Fruit fly (Drosophila melanogaster) whole organism, embryonic: ENCODE measurements around the gene CG11454.
A peak's percentile ranks its signal among the peaks of the same experiment; 100 is the strongest.

Experiments used
- ATbp ChIP-seq: fragments of 200-800 bp; sonication (Bioruptor generic); optimal IDR thresholded peaks from 2 replicates; lab custom pipeline; 2017; ENCODE audit warnings: missing biosample characterization, mild to moderate bottlenecking, missing genetic modification characterization, missing genetic modification reagents
- CG10209 ChIP-seq: fragments of 200-800 bp; sonication (Bioruptor generic); optimal IDR thresholded peaks from 3 replicates; lab custom pipeline; 2017; ENCODE audit warnings: missing biosample characterization, mild to moderate bottlenecking, missing genetic modification characterization, missing genetic modification reagents
- CG10366 ChIP-seq: fragments of 200-800 bp; sonication (Bioruptor generic); IDR thresholded peaks from 2 replicates; pipeline ENCODE4 v1.3.6; 2022; ENCODE audit warnings: missing biosample characterization, missing genetic modification characterization
- CG10959 ChIP-seq: fragments of 200-800 bp; sonication (Bioruptor generic); IDR thresholded peaks from 2 replicates; pipeline ENCODE4 v1.3.6; 2022; ENCODE audit warnings: missing biosample characterization, missing genetic modification characterization
- CG11456 ChIP-seq: fragments of 200-800 bp; sonication (Bioruptor generic); IDR thresholded peaks from 3 replicates; pipeline ENCODE4 v1.3.6; 2022; ENCODE audit warnings: missing biosample characterization, missing genetic modification characterization
- CG12744 ChIP-seq: fragments of 200-800 bp; sonication (Bioruptor generic); optimal IDR thresholded peaks from 2 replicates; lab custom pipeline; 2016; ENCODE audit warnings: missing biosample characterization, missing genetic modification characterization
- CG12769 ChIP-seq: fragments of 200-800 bp; sonication (Bioruptor generic); optimal IDR thresholded peaks from 2 replicates; lab custom pipeline; 2019; ENCODE audit warnings: missing biosample characterization, mild to moderate bottlenecking, missing genetic modification characterization, moderate library complexity
- CG14441 ChIP-seq: fragments of 200-800 bp; sonication (Bioruptor generic); IDR thresholded peaks from 2 replicates; pipeline ENCODE4 v1.3.6; 2022; ENCODE audit warnings: missing biosample characterization, missing genetic modification characterization
- CG16779 ChIP-seq: fragments of 200-800 bp; sonication (Bioruptor generic); IDR thresholded peaks from 2 replicates; pipeline ENCODE4 v1.3.6; 2022; ENCODE audit warnings: missing biosample characterization, missing genetic modification characterization
- CG31441 ChIP-seq: fragments of 200-800 bp; sonication (Bioruptor generic); IDR thresholded peaks from 2 replicates; pipeline ENCODE4 v1.3.6; 2022; ENCODE audit warnings: missing biosample characterization, missing genetic modification characterization
- CG3163 ChIP-seq: fragments of 200-800 bp; sonication (Bioruptor generic); optimal IDR thresholded peaks from 3 replicates; lab custom pipeline; 2016; ENCODE audit warnings: missing biosample characterization, missing genetic modification characterization
- CG33213 ChIP-seq: fragments of 200-800 bp; sonication (Bioruptor generic); optimal IDR thresholded peaks from 3 replicates; lab custom pipeline; 2016; ENCODE audit warnings: missing biosample characterization, missing genetic modification characterization
- CG3407 ChIP-seq: fragments of 200-800 bp; sonication (Bioruptor generic); optimal IDR thresholded peaks from 2 replicates; lab custom pipeline; 2018; ENCODE audit warnings: missing biosample characterization, mild to moderate bottlenecking, missing genetic modification characterization
- CG3838 ChIP-seq: fragments of 200-800 bp; sonication (Bioruptor generic); optimal IDR thresholded peaks from 3 replicates; lab custom pipeline; 2016; ENCODE audit warnings: missing biosample characterization, missing genetic modification characterization
- CG6175 ChIP-seq: fragments of 200-800 bp; sonication (Bioruptor generic); IDR thresholded peaks from 3 replicates; pipeline ENCODE4 v1.3.6; 2022; ENCODE audit warnings: missing biosample characterization, missing genetic modification characterization
- CG6654 ChIP-seq: fragments of 200-800 bp; sonication (Bioruptor generic); optimal IDR thresholded peaks from 2 replicates; lab custom pipeline; 2017; ENCODE audit warnings: missing biosample characterization, mild to moderate bottlenecking, missing genetic modification characterization
- CG7963 ChIP-seq: fragments of 200-800 bp; sonication (Bioruptor generic); IDR thresholded peaks from 3 replicates; pipeline ENCODE4 v1.3.6; 2022; ENCODE audit warnings: missing biosample characterization, missing genetic modification characterization; ENCODE audit not compliant: partially characterized antibody
- CG8290 ChIP-seq, 3 experiments: fragments of 200-800 bp; sonication (Bioruptor generic); optimal IDR thresholded peaks; 2 replicates each; lab custom pipeline; 2016 to 2019; ENCODE audit warnings: missing biosample characterization in 3 of 3, missing genetic modification characterization in 3 of 3, mild to moderate bottlenecking in 2 of 3, moderate library complexity in 1 of 3
- CG9932 ChIP-seq: fragments of 200-800 bp; sonication (Bioruptor generic); IDR thresholded peaks from 2 replicates; pipeline ENCODE4 v1.3.6; 2022; ENCODE audit warnings: missing biosample characterization, missing genetic modification characterization
- HLHmδ ChIP-seq: fragments of 200-800 bp; sonication (Bioruptor generic); optimal IDR thresholded peaks from 2 replicates; lab custom pipeline; 2018; ENCODE audit warnings: missing biosample characterization, mild to moderate bottlenecking, missing genetic modification characterization, moderate library complexity
- Hand ChIP-seq: fragments of 200-800 bp; sonication (Bioruptor generic); optimal IDR thresholded peaks from 2 replicates; lab custom pipeline; 2017; ENCODE audit warnings: mild to moderate bottlenecking, missing biosample characterization, missing genetic modification reagents, missing genetic modification characterization
- Max ChIP-seq: fragments of 200-800 bp; sonication (Bioruptor generic); optimal IDR thresholded peaks from 2 replicates; lab custom pipeline; 2016; ENCODE audit warnings: missing biosample characterization, mild to moderate bottlenecking, missing genetic modification characterization
- Med ChIP-seq: fragments of 200-800 bp; sonication (Bioruptor generic); peaks from one replicate; lab custom pipeline; 2016; ENCODE audit warnings: missing biosample characterization, missing genetic modification characterization, mild to moderate bottlenecking, inconsistent platforms, moderate library complexity
- Meics ChIP-seq: fragments of 200-800 bp; sonication (Bioruptor generic); optimal IDR thresholded peaks from 2 replicates; lab custom pipeline; 2017; ENCODE audit warnings: missing biosample characterization, mild to moderate bottlenecking, missing genetic modification characterization
- Nf-YB ChIP-seq: fragments of 200-800 bp; sonication (Bioruptor generic); optimal IDR thresholded peaks from 3 replicates; lab custom pipeline; 2019; ENCODE audit warnings: missing biosample characterization, mild to moderate bottlenecking, missing genetic modification characterization, moderate library complexity
- Optix ChIP-seq: fragments of 200-800 bp; sonication (Bioruptor generic); IDR thresholded peaks from 3 replicates; pipeline ENCODE4 v1.3.6; 2022; ENCODE audit warnings: missing biosample characterization, missing genetic modification characterization
- Pdp1 ChIP-seq, 2 experiments: fragments of 200-800 bp; sonication (Bioruptor generic); optimal IDR thresholded peaks; 3 replicates each; lab custom pipeline; 2016; ENCODE audit warnings: missing biosample characterization in 2 of 2, missing genetic modification characterization in 2 of 2, mild to moderate bottlenecking in 1 of 2, moderate library complexity in 1 of 2
- ash1 ChIP-seq: fragments of 200-800 bp; sonication (Bioruptor generic); optimal IDR thresholded peaks from 2 replicates; lab custom pipeline; 2018; ENCODE audit warnings: missing biosample characterization, mild to moderate bottlenecking, missing genetic modification characterization
- ato ChIP-seq: fragments of 200-800 bp; sonication (Bioruptor generic); IDR thresholded peaks from 2 replicates; pipeline ENCODE4 v1.3.6; 2022; ENCODE audit warnings: missing biosample characterization, missing genetic modification characterization; ENCODE audit not compliant: partially characterized antibody
- cad ChIP-seq: fragments of >200 bp; optimal IDR thresholded peaks from 2 replicates; lab custom pipeline; 2017; ENCODE audit warnings: missing biosample characterization, missing genetic modification characterization
- disco-r ChIP-seq: fragments of 200-800 bp; sonication (Bioruptor generic); optimal IDR thresholded peaks from 2 replicates; lab custom pipeline; 2016; ENCODE audit warnings: missing biosample characterization, missing genetic modification characterization
- grn ChIP-seq: fragments of 200-800 bp; sonication (Bioruptor generic); optimal IDR thresholded peaks from 3 replicates; lab custom pipeline; 2017; ENCODE audit warnings: missing biosample characterization, missing genetic modification characterization
- jumu ChIP-seq: fragments of 200-800 bp; sonication (Bioruptor generic); optimal IDR thresholded peaks from 3 replicates; lab custom pipeline; 2016; ENCODE audit warnings: missing biosample characterization, missing genetic modification characterization
- ken ChIP-seq: fragments of 200-800 bp; sonication (Bioruptor generic); IDR thresholded peaks from 3 replicates; pipeline ENCODE4 v1.3.6; 2022; ENCODE audit warnings: missing biosample characterization, missing genetic modification characterization
- lmd ChIP-seq: fragments of 200-800 bp; sonication (Bioruptor generic); IDR thresholded peaks from 2 replicates; pipeline ENCODE4 v1.3.6; 2022; ENCODE audit warnings: missing biosample characterization, missing genetic modification characterization
- odd ChIP-seq: fragments of 200-800 bp; sonication (Bioruptor generic); optimal IDR thresholded peaks from 2 replicates; lab custom pipeline; 2017; ENCODE audit warnings: missing biosample characterization, mild to moderate bottlenecking, missing genetic modification characterization
- onecut ChIP-seq: fragments of 200-800 bp; sonication (Bioruptor generic); IDR thresholded peaks from 2 replicates; pipeline ENCODE4 v1.3.6; 2022; ENCODE audit warnings: missing biosample characterization, missing genetic modification characterization
- pho ChIP-seq: fragments of 200-800 bp; sonication (Bioruptor generic); optimal IDR thresholded peaks from 2 replicates; lab custom pipeline; 2016; ENCODE audit warnings: missing biosample characterization, missing genetic modification characterization
- pnt ChIP-seq: fragments of 200-800 bp; sonication (Bioruptor generic); optimal IDR thresholded peaks from 3 replicates; lab custom pipeline; 2016; ENCODE audit warnings: missing biosample characterization, missing genetic modification characterization
- prd ChIP-seq, 3 experiments: fragments of >200 bp in 2 of 3; fragments of 200-800 bp in 1 of 3; sonication (Bioruptor generic) in 1 of 3; optimal IDR thresholded peaks in 2 of 3; IDR thresholded peaks in 1 of 3; 2 replicates in 2 of 3; 3 replicates in 1 of 3; pipeline versions ENCODE4 v1.3.6 to Lab custom; 2017 to 2022; ENCODE audit warnings: missing biosample characterization in 1 of 3, missing genetic modification characterization in 1 of 3
- psq ChIP-seq: fragments of 200-800 bp; sonication (Bioruptor generic); optimal IDR thresholded peaks from 2 replicates; lab custom pipeline; 2017; ENCODE audit warnings: missing biosample characterization, missing genetic modification characterization
- ro ChIP-seq: fragments of 200-800 bp; sonication (Bioruptor generic); IDR thresholded peaks from 2 replicates; pipeline ENCODE4 v1.3.6; 2022; ENCODE audit warnings: missing biosample characterization, missing genetic modification characterization
- sens ChIP-seq: fragments of 200-800 bp; sonication (Bioruptor generic); peaks from one replicate; lab custom pipeline; 2016; ENCODE audit warnings: missing biosample characterization, missing genetic modification characterization
- trem ChIP-seq: fragments of 200-800 bp; optimal IDR thresholded peaks from 3 replicates; lab custom pipeline; 2019; ENCODE audit warnings: missing biosample characterization, mild to moderate bottlenecking, missing genetic modification characterization, moderate library complexity
- wor ChIP-seq: fragments of 200-800 bp; sonication (Bioruptor generic); IDR thresholded peaks from 2 replicates; pipeline ENCODE4 v1.3.6; 2022; ENCODE audit warnings: missing biosample characterization, missing genetic modification characterization
- zfh2 ChIP-seq: fragments of 200-800 bp; sonication (Bioruptor generic); optimal IDR thresholded peaks from 2 replicates; lab custom pipeline; 2016; ENCODE audit warnings: missing biosample characterization, missing genetic modification characterization

CG11454 gene

DNA sequence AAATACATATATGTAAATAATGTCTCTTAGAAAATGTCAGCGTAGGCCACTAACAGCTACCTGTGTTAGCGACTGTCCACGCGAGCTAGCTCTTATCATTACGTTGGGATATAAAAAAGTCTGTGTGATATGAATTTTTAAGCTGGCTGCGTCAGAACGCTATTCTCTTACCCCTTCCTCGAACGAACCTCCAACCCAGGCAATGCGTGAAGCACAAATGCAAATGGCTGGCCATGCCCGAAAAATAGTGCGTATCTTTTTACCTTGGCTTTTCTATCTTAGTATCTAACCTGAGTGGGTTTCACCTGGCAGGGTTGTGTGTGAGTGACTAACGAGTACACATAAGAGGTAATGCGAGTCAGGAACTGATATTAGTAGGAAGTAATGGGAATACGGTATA is 20.1 kb downstream of the CG11454 start (continued):
- TF ChIP-seq CG8290 (GFP tag; optimal IDR thresholded peaks at IDR 0.05; lab: Kevin White, UChicago) (no peak), CG8290 (tag; optimal IDR thresholded peaks at IDR 0.05; lab: Kevin White, UChicago) (peak in 1 of 2 experiments; percentile 30), HLHmδ (GFP tag; lab: Kevin White, UChicago) (no peak), CG12769 (tag; lab: Kevin White, UChicago) (peak; percentile 3), CG10209 (GFP tag; lab: Kevin White, UChicago) (no peak), Nf-YB (GFP tag; lab: Kevin White, UChicago) (no peak)

DNA sequence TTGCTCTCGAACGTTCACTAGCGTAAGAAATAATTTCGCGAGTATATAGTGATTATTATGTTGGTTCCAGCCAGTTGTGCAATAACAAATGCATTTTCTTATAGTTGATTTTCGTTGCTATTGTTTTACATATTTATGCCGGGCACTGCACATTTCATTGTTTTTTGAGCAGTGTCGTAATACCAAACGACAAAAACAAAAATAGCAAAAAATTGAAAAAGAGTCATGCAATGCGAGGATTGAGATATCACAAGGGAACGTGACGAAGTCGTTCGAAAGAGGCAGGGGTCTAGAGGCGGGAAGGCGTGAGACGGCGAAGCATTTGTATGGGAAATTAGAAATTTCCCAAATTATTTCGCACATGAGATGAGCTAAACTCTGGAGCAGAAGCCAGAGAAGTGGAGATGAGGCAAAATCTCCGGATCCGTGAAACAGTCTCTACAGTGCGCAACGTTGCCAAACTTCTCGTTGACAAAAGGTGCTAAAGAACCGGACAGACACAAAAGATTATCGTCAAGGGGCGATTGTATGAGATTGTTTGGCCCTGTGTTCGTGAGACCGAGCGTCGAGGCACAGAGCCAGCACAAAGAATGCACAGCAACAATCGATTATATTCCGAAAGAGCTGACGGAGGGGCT is 22.2 kb downstream of the CG11454 start:
- TF ChIP-seq Meics (peak; percentile 15), ash1 (GFP tag; lab: Kevin White, UChicago) (peak; percentile 31), pnt (GFP tag; lab: Kevin White, UChicago) (no peak), wor (GFP tag; lab: Robert Waterston, UW) (no peak), CG3838 (no peak), CG6175 (GFP tag; lab: Robert Waterston, UW) (no peak), ato (GFP tag; lab: Robert Waterston, UW) (no peak), onecut (GFP tag; lab: Robert Waterston, UW) (peak; percentile 87), ken (GFP tag; lab: Robert Waterston, UW) (no peak), CG9932 (GFP tag; lab: Robert Waterston, UW) (no peak), CG31441 (GFP tag; lab: Robert Waterston, UW) (no peak), CG12744 (no peak), CG8290 (GFP tag; optimal IDR thresholded peaks at IDR 0.05; lab: Kevin White, UChicago) (no peak), CG8290 (tag; optimal IDR thresholded peaks at IDR 0.05; lab: Kevin White, UChicago) (peak in 1 of 2 experiments; percentile 7), Med (GFP tag; lab: Kevin White, UChicago) (peak; percentile 63), disco-r (no peak), CG3407 (GFP tag; lab: Kevin White, UChicago) (peak; percentile 99), Optix (no peak), CG10959 (no peak), odd (no peak), trem (tag; lab: Kevin White, UChicago) (no peak), prd (optimal IDR thresholded peaks at IDR 0.05; lab: Kevin White, UChicago) (no peak), prd (GFP tag; IDR thresholded peaks at IDR 0.05; lab: Robert Waterston, UW) (no peak), CG10366 (GFP tag; lab: Robert Waterston, UW) (no peak), ro (GFP tag; lab: Robert Waterston, UW) (no peak), CG12769 (tag; lab: Kevin White, UChicago) (peak; percentile 6), CG14441 (GFP tag; lab: Robert Waterston, UW) (no peak), Pdp1 (GFP tag; optimal IDR thresholded peaks at IDR 0.05; lab: Kevin White, UChicago) (peak in 1 of 2 experiments; percentile 35), lmd (GFP tag; lab: Robert Waterston, UW) (no peak), cad (GFP tag; lab: Kevin White, UChicago) (peak; percentile 30), CG16779 (no peak), pho (GFP tag; lab: Kevin White, UChicago) (no peak), CG7963 (GFP tag; lab: Robert Waterston, UW) (no peak)

DNA sequence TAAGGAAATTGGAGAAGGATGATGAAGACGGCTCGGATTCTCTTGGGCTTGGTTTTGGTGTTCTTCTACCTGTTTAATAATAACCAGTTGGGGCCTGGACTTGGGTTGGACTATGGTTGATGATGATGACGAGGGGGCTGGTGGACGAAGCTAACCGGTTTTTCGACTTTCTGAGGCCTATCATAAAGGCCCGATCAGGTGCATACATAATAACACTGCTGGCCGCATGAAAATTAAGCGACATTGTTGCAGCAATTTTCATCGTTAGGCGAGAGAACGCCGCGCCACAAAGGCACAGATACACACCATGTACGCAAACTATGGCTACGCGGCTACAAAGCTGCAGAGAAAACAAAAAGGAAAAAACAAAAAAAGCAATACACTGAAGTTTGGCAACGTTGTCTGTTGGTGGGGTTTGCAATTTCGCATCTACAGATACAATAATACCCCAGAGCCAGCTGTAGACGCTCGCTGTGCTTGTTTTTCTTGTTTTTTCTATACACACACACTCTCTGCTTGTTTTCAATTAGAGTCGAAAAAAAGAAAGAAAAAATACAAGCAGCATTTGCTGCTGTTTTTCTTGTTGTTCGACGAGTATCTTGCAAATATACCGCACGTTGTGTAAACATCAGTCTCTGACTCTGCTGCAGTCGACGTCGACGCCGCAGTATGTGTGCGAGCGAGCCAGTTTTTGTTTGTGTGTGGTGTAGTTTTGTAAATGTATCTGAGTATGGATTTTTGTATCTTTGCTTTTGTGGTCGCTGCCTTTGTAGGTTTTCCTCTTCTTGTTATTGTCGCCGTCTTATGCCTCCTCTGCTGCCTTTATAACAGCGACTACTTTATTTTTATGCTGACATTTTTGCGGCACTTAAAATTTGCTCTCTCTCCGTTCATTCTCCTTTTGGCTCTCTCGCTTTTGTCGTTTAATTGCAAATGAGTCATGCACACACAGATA is 23.3 kb downstream of the CG11454 start:
- TF ChIP-seq psq (GFP tag; lab: Kevin White, UChicago) (peak; percentile 21), jumu (GFP tag; lab: Kevin White, UChicago) (peak; percentile 56), grn (GFP tag; lab: Kevin White, UChicago) (peak; percentile 59), CG11456 (GFP tag; lab: Robert Waterston, UW) (no peak), Hand (GFP tag; lab: Kevin White, UChicago) (peak; percentile 85), ATbp (peak; percentile 81), Max (peak; percentile 62), zfh2 (GFP tag; lab: Kevin White, UChicago) (peak; percentile 45), sens (GFP tag; lab: Kevin White, UChicago) (peak; percentile 85), CG33213 (GFP tag; lab: Kevin White, UChicago) (peak; percentile 71), CG3163 (peak; percentile 42), CG6654 (GFP tag; lab: Kevin White, UChicago) (no peak)
